Fruit fly (Drosophila melanogaster): ENCODE results near the gene CG32161.

The CG32161 gene

DNA sequence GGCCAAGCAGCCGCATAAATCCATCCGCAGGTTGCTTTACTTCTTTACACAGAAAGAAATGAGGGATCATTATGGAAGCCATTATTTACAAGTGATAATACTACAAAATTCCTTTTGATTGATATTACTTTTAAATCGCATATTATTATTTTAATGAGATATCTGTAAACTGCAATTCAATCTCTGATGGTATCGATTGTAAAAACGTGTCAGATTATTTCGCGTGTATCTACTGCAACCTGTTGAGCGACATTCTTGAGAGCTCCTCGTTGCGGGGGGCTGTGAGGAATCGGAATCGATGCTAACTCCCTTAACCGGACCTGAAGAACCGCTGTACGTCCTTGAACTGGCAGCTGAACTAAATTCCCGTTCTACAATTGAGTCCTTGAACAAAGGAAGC, 28.0 kb upstream of the CG32161 start:
- TF ChIP-seq CG8478 (optimal IDR thresholded peaks at IDR 0.05): no peak
- no peak for TF ChIP-seq CTCF (optimal IDR thresholded peaks at IDR 0.05)

- TF ChIP-seq CTCF (optimal IDR thresholded peaks at IDR 0.05) (no peak), CG8478 (optimal IDR thresholded peaks at IDR 0.05) (no peak)
These were observed 21.3 kb upstream of the CG32161 start for dm6 chr3L:16824725-16825124.

dm6 chr3L:16825195-16825594, 20.8 kb upstream of the CG32161 start:
- TF ChIP-seq CTCF (optimal IDR thresholded peaks at IDR 0.05) (no peak), CG8478 (optimal IDR thresholded peaks at IDR 0.05) (no peak)

DNA sequence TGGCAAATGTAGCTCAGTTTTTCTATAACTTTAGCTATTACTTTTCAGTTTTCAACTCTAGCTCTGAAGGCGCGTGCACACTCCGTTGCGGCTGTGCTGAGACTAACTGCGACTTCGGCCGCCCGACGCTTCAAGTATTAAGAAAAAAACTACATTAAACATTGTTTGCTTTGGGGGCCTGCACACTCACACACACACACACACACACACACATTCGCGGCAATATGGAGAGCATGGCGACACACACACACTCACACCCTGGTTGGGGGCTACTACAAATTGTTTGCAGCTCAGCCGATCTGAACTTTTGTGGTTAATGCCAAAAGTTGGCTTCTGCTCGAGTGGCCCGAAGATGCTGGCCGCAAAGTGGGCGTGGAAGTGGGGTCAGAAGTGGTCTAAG, 17.1 kb upstream of the CG32161 start, which contains the start of gene CG13024:
Gene CG13024 (minus strand): TSS at position 108 of the 400 bp plus-strand sequence.
- TF ChIP-seq CTCF (optimal IDR thresholded peaks at IDR 0.05) (no peak), CG8478 (optimal IDR thresholded peaks at IDR 0.05) (no peak)

- no peak for TF ChIP-seq CTCF (optimal IDR thresholded peaks at IDR 0.05)
These were observed 16.0 kb upstream of the CG32161 start for dm6 chr3L:16829983-16830382.

DNA sequence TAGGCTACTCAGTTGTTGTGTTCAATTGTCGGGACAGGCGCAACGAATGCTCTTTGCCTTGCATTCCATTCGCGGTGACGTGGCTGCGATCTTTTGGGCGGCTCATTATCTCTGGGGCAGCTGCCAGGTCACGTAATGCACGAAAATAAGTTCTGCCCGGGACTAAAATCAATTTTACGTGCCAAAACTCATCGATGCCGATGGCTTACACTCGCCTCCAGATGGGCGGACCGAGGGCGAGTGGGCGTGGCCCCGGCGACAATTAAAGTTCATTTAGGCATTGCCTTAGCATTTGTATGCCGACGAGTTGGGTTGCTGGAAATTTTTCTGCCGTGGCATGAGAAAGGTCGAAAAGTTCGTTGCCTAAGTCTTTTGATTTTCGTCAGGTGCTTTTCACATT, 9.3 kb upstream of the CG32161 start:
- TF ChIP-seq CTCF (optimal IDR thresholded peaks at IDR 0.05) (no peak), CG8478 (optimal IDR thresholded peaks at IDR 0.05) (no peak)

- TF ChIP-seq CTCF (optimal IDR thresholded peaks at IDR 0.05): no peak
- TF ChIP-seq CG8478 (optimal IDR thresholded peaks at IDR 0.05): no peak
These were observed 5.5 kb upstream of the CG32161 start for dm6 chr3L:16840540-16840939.

DNA sequence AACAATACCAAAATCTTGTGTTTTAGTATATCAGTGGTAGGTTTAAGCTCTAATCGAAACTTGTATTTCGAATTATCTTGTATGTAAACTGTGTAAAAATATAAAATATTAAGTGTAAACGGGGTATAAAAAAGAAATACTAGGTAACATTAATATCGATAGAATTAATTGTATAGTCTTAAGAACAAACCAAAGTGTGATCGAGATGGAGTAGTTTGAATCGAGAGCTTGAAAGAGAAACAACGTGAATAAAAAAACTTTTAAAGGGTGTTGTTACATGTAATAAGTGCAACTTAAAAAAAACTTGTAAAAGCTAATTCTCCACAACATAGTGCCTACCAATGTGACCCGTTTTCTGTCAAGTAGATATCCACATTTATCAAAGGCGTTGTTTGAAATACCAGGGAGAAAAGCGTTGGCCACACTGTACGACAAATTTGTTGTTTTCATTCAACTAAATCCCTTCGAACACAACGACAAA, 3.9 kb upstream of the CG32161 start, which contains the start of gene TSG101:
Gene TSG101 (plus strand): TSS at position 208 of the 481 bp plus-strand sequence.
- TF ChIP-seq CTCF (optimal IDR thresholded peaks at IDR 0.05): peak in 1 of 2 experiments; percentile 18
- no peak for TF ChIP-seq CG8478 (optimal IDR thresholded peaks at IDR 0.05)

DNA sequence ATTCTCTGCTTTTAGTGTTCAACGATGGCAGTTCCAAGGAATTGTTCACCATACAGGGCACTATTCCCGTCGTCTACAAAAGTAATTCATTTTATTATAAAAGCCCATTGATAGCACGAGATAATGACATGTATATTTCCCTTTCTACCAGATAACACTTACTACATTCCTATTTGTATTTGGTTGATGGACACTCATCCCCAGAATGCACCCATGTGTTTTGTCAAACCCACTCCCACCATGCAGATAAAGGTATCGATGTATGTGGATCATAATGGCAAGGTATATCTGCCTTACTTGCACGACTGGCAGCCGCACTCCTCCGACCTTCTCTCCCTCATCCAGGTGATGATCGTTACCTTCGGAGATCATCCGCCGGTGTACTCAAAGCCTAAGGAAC, 3.1 kb upstream of the CG32161 start:
- no peak for TF ChIP-seq CTCF (optimal IDR thresholded peaks at IDR 0.05)
- TF ChIP-seq CG8478 (optimal IDR thresholded peaks at IDR 0.05): no peak

DNA sequence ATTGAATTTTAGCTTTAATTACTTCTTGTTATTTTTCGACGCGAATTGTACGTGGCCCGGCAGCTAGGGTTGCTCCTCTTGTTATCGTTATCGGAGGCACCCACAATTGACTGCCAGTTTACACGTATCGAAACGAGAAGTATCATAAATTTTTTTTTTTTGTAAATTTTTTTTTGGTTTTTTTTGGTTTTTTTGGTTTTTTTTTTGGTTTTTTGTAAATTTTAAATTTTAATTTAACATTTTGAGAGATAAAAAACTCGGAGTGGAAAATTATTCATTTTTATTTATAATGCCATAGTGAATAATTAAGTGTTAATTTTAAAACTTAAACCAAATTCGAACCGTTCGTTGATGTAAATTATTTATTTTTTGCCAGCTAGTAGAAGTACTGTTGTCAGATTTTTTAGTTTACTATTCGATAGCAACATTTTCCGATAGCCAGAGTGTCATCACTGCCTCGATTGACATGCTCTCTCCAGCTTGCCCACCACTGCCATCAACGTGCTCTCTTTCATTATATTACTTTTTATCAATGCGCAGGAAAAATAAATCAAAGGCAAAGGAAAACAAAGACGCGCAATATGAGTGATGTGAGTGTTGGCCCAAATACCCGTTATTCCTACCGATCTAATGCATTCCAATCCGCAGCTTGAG, 980 bp upstream of the CG32161 start, which contains the start of the genes kud and Zcchc7:
Gene kud (minus strand): TSS at position 72 of the 654 bp plus-strand sequence.
Gene Zcchc7 (plus strand): TSS at position 467 of the 654 bp plus-strand sequence.
- TF ChIP-seq CTCF (optimal IDR thresholded peaks at IDR 0.05) (no peak), CG8478 (optimal IDR thresholded peaks at IDR 0.05) (no peak)

dm6 chr3L:16851566-16851965, 5.5 kb downstream of the CG32161 start:
- TF ChIP-seq CTCF (optimal IDR thresholded peaks at IDR 0.05): no peak
- no peak for TF ChIP-seq CG8478 (optimal IDR thresholded peaks at IDR 0.05)

DNA sequence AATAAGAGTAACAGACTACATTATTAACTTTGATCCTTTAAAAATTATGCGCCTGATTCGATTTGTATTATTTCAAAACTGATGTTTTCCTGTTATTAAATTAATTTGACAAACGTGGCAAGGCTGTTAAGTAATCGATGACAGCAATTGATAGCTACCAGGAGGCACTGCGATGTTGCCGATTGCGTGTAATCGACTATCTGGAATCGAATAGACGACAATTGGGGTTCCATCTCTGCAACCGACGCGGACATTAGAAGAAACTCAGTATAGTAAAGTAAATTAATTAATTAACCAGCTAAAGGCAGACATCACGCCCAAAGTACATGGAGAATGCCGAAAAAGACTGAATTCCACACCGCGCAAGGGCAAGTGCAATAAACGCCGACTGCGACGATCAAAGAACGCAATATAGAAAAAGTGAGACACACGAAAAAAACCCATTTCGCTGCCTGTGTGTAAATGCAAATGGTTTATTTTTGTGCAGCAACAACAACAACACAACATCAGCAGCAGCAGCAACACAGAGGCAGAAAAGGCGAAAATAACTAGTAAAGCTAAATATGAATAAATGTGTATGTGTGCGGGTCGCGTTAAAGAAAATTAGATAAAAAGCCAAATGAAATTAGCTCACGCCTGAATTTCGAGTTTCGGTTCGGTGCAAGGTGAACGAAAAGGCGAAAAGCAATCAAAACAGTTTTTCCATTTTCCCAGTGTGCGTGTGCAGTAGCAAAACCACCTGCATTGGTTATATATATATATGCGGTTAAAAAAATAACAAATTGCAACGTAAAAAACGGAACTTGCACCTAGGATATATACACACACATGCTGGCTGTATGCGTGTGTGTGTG, 7.7 kb downstream of the CG32161 start, which contains the start of gene sina:
Gene sina (plus strand): TSS at position 219 of the 854 bp plus-strand sequence.
- TF ChIP-seq CTCF (optimal IDR thresholded peaks at IDR 0.05) (peak; percentile 11 to 28), CG8478 (optimal IDR thresholded peaks at IDR 0.05) (no peak)

DNA sequence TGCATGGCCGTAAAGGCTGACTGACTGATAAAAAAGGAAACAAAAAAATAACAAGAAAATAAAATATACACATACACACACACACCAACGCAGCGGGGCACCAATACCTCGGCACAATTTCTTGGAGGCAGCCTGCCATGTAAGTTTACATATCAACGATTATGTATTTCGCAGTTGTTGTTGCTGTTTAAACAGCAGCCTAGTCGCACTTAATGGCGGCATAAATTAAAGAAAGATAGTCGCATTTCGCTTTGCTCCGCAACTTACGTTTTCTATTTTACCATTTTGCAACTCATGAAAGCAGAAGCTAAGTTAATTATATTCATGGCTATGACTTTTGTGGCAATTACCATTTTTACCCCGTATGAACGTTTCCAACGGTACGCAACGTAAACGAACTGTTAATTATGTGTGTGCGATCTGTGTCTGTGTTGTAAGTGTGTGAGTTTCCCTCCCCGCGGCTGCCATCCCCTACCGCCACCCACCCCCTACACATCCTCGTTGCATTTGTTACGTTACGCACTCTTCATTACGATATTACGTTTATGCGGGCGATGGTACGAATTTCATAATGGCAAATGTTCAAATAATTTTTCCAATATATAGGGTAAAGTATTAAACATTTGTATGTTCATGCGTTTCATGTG, 8.5 kb downstream of the CG32161 start:
- TF ChIP-seq CG8478 (optimal IDR thresholded peaks at IDR 0.05) (no peak), CTCF (optimal IDR thresholded peaks at IDR 0.05) (no peak)

dm6 chr3L:16855287-16855686, 9.3 kb downstream of the CG32161 start:
- TF ChIP-seq CG8478 (optimal IDR thresholded peaks at IDR 0.05): no peak
- TF ChIP-seq CTCF (optimal IDR thresholded peaks at IDR 0.05): no peak

dm6 chr3L:16858780-16859179, 12.8 kb downstream of the CG32161 start, which contains the start of gene sinah:
TSS of gene sinah (plus strand) at chr3L:16859080.
- TF ChIP-seq CTCF (optimal IDR thresholded peaks at IDR 0.05): no peak
